Worm (Caenorhabditis elegans) whole organism, late embryonic: ENCODE data around the gene F01D5.1.
"Not testable (repeated sequence)": the region's sequence is repeated elsewhere in the genome, so short reads cannot be mapped to it uniquely, and the experiment has no call there.

Source experiments
- C08G9.2 ChIP-seq: sonication (generic microtip); optimal IDR thresholded peaks from 2 replicates; lab custom pipeline; 2016; ENCODE audit warnings: mild to moderate bottlenecking, missing genetic modification characterization, moderate library complexity, missing compliant biosample characterization
- C38D4.7 ChIP-seq: fragments of 200-800 bp; sonication (Bioruptor generic); optimal IDR thresholded peaks from 2 replicates; lab custom pipeline; 2018; ENCODE audit warnings: mild to moderate bottlenecking, missing genetic modification characterization, moderate library complexity, missing compliant biosample characterization
- F13H6.1 ChIP-seq: sonication (generic microtip); optimal IDR thresholded peaks from 2 replicates; lab custom pipeline; 2016; ENCODE audit warnings: missing genetic modification characterization, missing compliant biosample characterization
- K09A11.1 ChIP-seq: sonication (generic microtip); optimal IDR thresholded peaks from 2 replicates; lab custom pipeline; 2017; ENCODE audit warnings: antibody characterized with exemption, mild to moderate bottlenecking, missing genetic modification characterization, missing compliant biosample characterization; ENCODE audit not compliant: insufficient read depth
- ahr-1 ChIP-seq: sonication (generic microtip); optimal IDR thresholded peaks from 2 replicates; lab custom pipeline; 2016; ENCODE audit warnings: missing genetic modification characterization, missing compliant biosample characterization
- ceh-14 ChIP-seq: sonication (generic microtip); optimal IDR thresholded peaks from 2 replicates; lab custom pipeline; 2016; ENCODE audit warnings: missing genotype, missing genetic modification characterization, missing compliant biosample characterization
- ceh-18 ChIP-seq: sonication (generic microtip); optimal IDR thresholded peaks from 2 replicates; lab custom pipeline; 2016; ENCODE audit warnings: missing genetic modification characterization, missing compliant biosample characterization
- ceh-22 ChIP-seq: sonication (generic microtip); optimal IDR thresholded peaks from 2 replicates; lab custom pipeline; 2017; ENCODE audit warnings: missing biosample characterization, missing genetic modification characterization
- ceh-31 ChIP-seq: sonication (generic microtip); optimal IDR thresholded peaks from 2 replicates; lab custom pipeline; 2016; ENCODE audit warnings: missing genetic modification characterization, missing compliant biosample characterization
- ceh-45 ChIP-seq: fragments of 200-800 bp; sonication (Bioruptor generic); IDR thresholded peaks from 2 replicates; pipeline ENCODE4 v1.3.6; 2022; ENCODE audit warnings: missing genetic modification reagents, missing genetic modification characterization, missing compliant biosample characterization
- ceh-48 ChIP-seq: sonication (generic microtip); optimal IDR thresholded peaks from 2 replicates; lab custom pipeline; 2016; ENCODE audit warnings: missing genetic modification characterization, inconsistent platforms, missing compliant biosample characterization
- elt-2 ChIP-seq: sonication (generic microtip); optimal IDR thresholded peaks from 2 replicates; lab custom pipeline; 2016; ENCODE audit warnings: missing genetic modification reagents, missing genetic modification characterization, missing compliant biosample characterization
- elt-4 ChIP-seq: sonication (generic microtip); optimal IDR thresholded peaks from 2 replicates; lab custom pipeline; 2016; ENCODE audit warnings: missing genetic modification characterization, missing compliant biosample characterization
- fax-1 ChIP-seq: sonication (generic microtip); optimal IDR thresholded peaks from 2 replicates; lab custom pipeline; 2016; ENCODE audit warnings: missing genotype, missing genetic modification characterization, missing compliant biosample characterization
- gmeb-2 ChIP-seq: sonication (generic microtip); optimal IDR thresholded peaks from 2 replicates; lab custom pipeline; 2016; ENCODE audit warnings: missing genetic modification characterization, inconsistent platforms, missing compliant biosample characterization
- hlh-6 ChIP-seq: sonication (generic microtip); optimal IDR thresholded peaks from 2 replicates; lab custom pipeline; 2016; ENCODE audit warnings: missing genotype, missing genetic modification characterization, missing compliant biosample characterization
- hlh-8 ChIP-seq: sonication (generic microtip); optimal IDR thresholded peaks from 2 replicates; lab custom pipeline; 2016; ENCODE audit warnings: missing genotype, missing genetic modification characterization, missing compliant biosample characterization
- lin-11 ChIP-seq: fragments of 200-800 bp; sonication (Bioruptor generic); optimal IDR thresholded peaks from 2 replicates; lab custom pipeline; 2018; ENCODE audit warnings: mild to moderate bottlenecking, missing genetic modification characterization, missing compliant biosample characterization
- madf-2 ChIP-seq: sonication (generic microtip); optimal IDR thresholded peaks from 2 replicates; lab custom pipeline; 2017; ENCODE audit warnings: missing genetic modification characterization, missing compliant biosample characterization
- mec-3 ChIP-seq: sonication (generic microtip); optimal IDR thresholded peaks from 2 replicates; lab custom pipeline; 2016; ENCODE audit warnings: borderline replicate concordance, missing genetic modification characterization, missing compliant biosample characterization
- nhr-11 ChIP-seq: fragments of 150-350 bp; optimal IDR thresholded peaks from 2 replicates; lab custom pipeline; 2014; ENCODE audit warnings: missing biosample characterization, missing genetic modification characterization
- npax-4 ChIP-seq: sonication (generic microtip); optimal IDR thresholded peaks from 2 replicates; lab custom pipeline; 2016; ENCODE audit warnings: missing genetic modification characterization, missing compliant biosample characterization
- pha-2 ChIP-seq: sonication (generic microtip); optimal IDR thresholded peaks from 2 replicates; lab custom pipeline; 2017; ENCODE audit warnings: mild to moderate bottlenecking, missing genetic modification characterization, missing compliant biosample characterization
- pros-1 ChIP-seq: fragments of 150-350 bp; optimal IDR thresholded peaks from 2 replicates; lab custom pipeline; 2014; ENCODE audit warnings: missing biosample characterization, missing genetic modification reagents, missing genetic modification characterization
- ref-2 ChIP-seq: sonication (generic microtip); optimal IDR thresholded peaks from 2 replicates; lab custom pipeline; 2016; ENCODE audit warnings: missing genetic modification characterization, missing compliant biosample characterization
- rnt-1 ChIP-seq: sonication (generic microtip); optimal IDR thresholded peaks from 2 replicates; lab custom pipeline; 2016; ENCODE audit warnings: missing genetic modification characterization, missing compliant biosample characterization
- sox-2 ChIP-seq: fragments of 200-800 bp; sonication (Bioruptor generic); IDR thresholded peaks from 2 replicates; pipeline ENCODE4 v1.3.6; 2022; ENCODE audit warnings: missing genetic modification reagents, missing genetic modification characterization, missing compliant biosample characterization
- syd-9 ChIP-seq: sonication (generic microtip); optimal IDR thresholded peaks from 2 replicates; lab custom pipeline; 2016; ENCODE audit warnings: mild to moderate bottlenecking, missing genetic modification characterization, moderate library complexity, missing compliant biosample characterization
- unc-3 ChIP-seq, 2 experiments: fragments of 200-800 bp in 1 of 2; sonication (Bioruptor generic) in 1 of 2; sonication (generic microtip) in 1 of 2; conservative IDR thresholded peaks in 1 of 2; optimal IDR thresholded peaks in 1 of 2; 2 replicates each; pipeline versions ENCODE4 v1.3.6 to Lab custom; 2016 to 2022; ENCODE audit warnings: missing compliant biosample characterization in 2 of 2, missing genetic modification characterization in 2 of 2, missing genetic modification reagents in 1 of 2
- unc-55 ChIP-seq: sonication (generic microtip); optimal IDR thresholded peaks from 2 replicates; lab custom pipeline; 2017; ENCODE audit warnings: missing biosample characterization, missing genetic modification reagents, missing genetic modification characterization
- unc-86 ChIP-seq: sonication (generic microtip); optimal IDR thresholded peaks from 2 replicates; lab custom pipeline; 2016; ENCODE audit warnings: missing genetic modification characterization, missing compliant biosample characterization
- ztf-16 ChIP-seq: sonication (generic microtip); optimal IDR thresholded peaks from 2 replicates; lab custom pipeline; 2017; ENCODE audit warnings: missing genetic modification characterization, missing compliant biosample characterization

Gene F01D5.1

DNA sequence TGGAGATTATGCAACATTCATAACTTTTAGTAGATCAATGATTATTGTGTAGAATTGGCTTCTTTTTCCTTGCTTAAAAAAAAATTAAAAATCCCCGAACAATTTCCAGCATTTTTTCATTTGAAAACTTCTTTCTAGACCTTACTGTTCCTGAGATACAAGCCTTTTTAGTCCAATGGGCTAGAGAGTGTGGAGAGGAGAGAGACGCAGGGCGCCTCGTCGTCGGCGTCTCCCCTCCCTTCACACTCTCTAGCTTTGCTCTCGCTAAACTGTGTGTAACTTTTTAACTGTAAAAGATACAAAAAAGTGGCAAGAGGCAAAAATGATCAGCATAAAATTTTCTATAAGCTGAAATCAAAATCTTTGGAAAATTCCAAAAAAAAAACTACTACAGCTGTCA, 7.8 kb upstream of the F01D5.1 start:
- no peak for TF ChIP-seq sox-2 (GFP tag; lab: Robert Waterston, UW)
- no peak for TF ChIP-seq C08G9.2 (tag; lab: Kevin White, UChicago)
- TF ChIP-seq rnt-1 (tag; lab: Kevin White, UChicago), result no peak
- no peak for TF ChIP-seq hlh-6 (tag; lab: Kevin White, UChicago)
- no peak for TF ChIP-seq C38D4.7
- TF ChIP-seq ceh-18 (tag; lab: Kevin White, UChicago), result no peak
- TF ChIP-seq mec-3 (tag; lab: Kevin White, UChicago), result no peak
- TF ChIP-seq ceh-45 (GFP tag; lab: Robert Waterston, UW), result no peak
- TF ChIP-seq ceh-22 (tag; lab: Kevin White, UChicago), result no peak
- TF ChIP-seq ceh-48 (tag; lab: Kevin White, UChicago), result no peak
- TF ChIP-seq unc-3 (GFP tag; conservative IDR thresholded peaks at IDR 0.05; lab: Robert Waterston, UW), result no peak
- TF ChIP-seq unc-3 (tag; optimal IDR thresholded peaks at IDR 0.05; lab: Kevin White, UChicago), result no peak
- TF ChIP-seq nhr-11, result no peak
- no peak for TF ChIP-seq ahr-1 (tag; lab: Kevin White, UChicago)
- TF ChIP-seq pha-2, result no peak
- TF ChIP-seq lin-11, result no peak
- no peak for TF ChIP-seq pros-1 (tag; lab: Kevin White, UChicago)
- no peak for TF ChIP-seq syd-9 (tag; lab: Kevin White, UChicago)
- no peak for TF ChIP-seq elt-4 (tag; lab: Kevin White, UChicago)
- TF ChIP-seq madf-2 (tag; lab: Kevin White, UChicago), result no peak
- TF ChIP-seq unc-55 (GFP tag; lab: Kevin White, UChicago), result no peak

DNA sequence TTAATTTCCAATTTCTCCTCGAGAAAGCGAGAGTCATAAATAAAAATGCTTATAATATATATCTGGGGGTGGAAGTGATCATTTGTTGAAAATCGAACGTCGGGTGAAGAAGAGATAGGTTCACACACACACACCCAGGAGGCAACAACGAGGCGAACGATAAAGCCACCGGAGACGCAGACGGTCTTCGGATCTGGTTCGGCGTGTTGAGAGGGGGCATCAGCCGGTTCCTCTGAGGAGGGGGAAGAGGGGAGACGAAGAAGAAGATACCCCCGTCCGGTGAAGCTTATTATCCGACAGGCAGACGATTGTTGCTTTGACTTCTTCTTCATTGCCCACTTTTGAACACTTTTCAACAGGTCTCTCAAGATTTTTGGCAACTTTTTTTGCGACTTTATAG, 7.4 kb upstream of the F01D5.1 start:
- TF ChIP-seq lin-11 (no peak), gmeb-2 (tag; lab: Kevin White, UChicago) (no peak), fax-1 (tag; lab: Kevin White, UChicago) (no peak), unc-86 (tag; lab: Kevin White, UChicago) (no peak), hlh-8 (tag; lab: Kevin White, UChicago) (no peak), K09A11.1 (tag; lab: Kevin White, UChicago) (no peak), elt-2 (tag; lab: Kevin White, UChicago) (no peak), ceh-14 (no peak), ceh-31 (tag; lab: Kevin White, UChicago) (peak; percentile 21)
- TF ChIP-seq, all 69 proteins: peak for 1

DNA sequence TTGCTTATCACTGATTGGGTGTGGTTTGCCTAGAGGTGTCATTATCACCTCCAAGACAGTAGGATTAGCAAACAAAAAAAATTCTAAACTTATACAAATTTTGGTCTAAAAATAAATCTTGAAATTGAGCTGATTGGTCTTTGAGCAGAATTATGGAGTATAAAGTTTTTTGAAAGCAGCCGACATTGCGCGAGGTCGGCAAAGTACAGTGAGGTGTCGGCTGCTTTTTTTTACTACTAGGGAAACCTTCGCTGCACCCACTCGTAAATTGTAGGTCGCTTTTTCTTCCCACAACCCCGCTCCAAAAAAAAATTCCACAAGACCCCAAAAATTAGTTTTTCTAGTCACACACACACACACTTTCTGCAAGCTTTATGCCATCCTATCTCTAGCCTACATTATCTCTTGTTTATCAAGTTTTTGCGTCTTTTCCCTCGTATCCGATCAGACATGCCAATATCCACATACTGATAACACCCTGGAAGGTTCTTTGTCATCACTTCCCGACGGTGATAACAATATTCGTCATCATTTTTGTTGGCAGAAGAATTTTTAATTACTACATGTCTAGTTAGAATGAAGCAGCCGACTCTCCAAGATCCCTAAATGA, 6.5 kb upstream of the F01D5.1 start:
- no peak for TF ChIP-seq fax-1 (tag; lab: Kevin White, UChicago)
- no peak for TF ChIP-seq ceh-14
- no peak for TF ChIP-seq nhr-11
- no peak for TF ChIP-seq sox-2 (GFP tag; lab: Robert Waterston, UW)
- TF ChIP-seq elt-2 (tag; lab: Kevin White, UChicago), result no peak
- no peak for TF ChIP-seq npax-4
- TF ChIP-seq madf-2 (tag; lab: Kevin White, UChicago), result no peak
- no peak for TF ChIP-seq F13H6.1

DNA sequence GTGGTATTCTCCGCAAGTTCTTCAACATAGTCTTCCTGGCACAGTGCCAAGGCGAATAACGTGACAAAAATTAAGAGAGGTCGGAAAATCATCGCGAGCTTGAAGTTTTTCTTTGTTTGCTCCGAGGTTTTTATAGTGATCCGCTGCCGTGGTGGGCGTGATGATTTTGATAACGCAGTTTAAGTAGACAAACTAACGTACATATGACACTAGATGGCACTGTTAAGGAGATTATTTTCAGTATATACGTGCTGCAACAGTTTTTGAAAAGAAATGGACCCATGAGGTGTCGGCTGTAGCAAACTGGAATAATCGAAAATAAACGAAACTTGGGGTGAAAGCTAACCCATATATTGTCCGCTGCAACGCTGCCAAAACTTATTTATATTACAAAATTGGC, 4.8 kb upstream of the F01D5.1 start, which contains the start of gene F01D5.5:
Gene F01D5.5 (minus strand): TSS at position 101 of the 400 bp plus-strand sequence.
- no peak for TF ChIP-seq sox-2 (GFP tag; lab: Robert Waterston, UW)

DNA sequence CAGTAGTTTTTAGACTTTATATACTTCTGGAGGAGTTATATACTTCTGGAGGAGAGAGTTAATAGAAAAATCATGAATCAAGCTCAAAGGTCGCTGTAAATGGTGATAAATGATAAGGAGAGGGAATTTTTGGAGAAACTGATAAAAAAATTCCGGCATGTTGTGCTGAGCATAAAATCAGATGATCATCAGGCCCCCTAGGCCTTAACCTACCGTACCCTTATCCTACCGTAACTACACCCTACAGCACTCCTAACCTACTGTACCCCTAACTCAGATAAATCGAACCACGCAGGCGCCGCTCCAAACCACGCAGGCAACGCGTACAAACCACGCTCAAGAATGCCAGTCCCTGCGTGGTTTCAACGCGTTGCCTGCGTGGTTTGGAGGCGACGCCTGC, 2.7 kb upstream of the F01D5.1 start, which contains the start of gene F01D5.3:
Gene F01D5.3 (minus strand): TSS at position 101 of the 400 bp plus-strand sequence.
- TF ChIP-seq ceh-18 (tag; lab: Kevin White, UChicago); ref-2 (tag; lab: Kevin White, UChicago); ztf-16: not testable (repeated sequence)
